Fruit fly (Drosophila melanogaster) whole organism, prepupa: ENCODE data around the gene rdx.
A peak's percentile ranks its signal among the peaks of the same experiment; 100 is the strongest.

Experiments
- CG10631 ChIP-seq: fragments of 200-800 bp; sonication (Bioruptor generic); optimal IDR thresholded peaks from 2 replicates; lab custom pipeline; 2016; ENCODE audit warnings: missing biosample characterization, missing genetic modification characterization
- CG1621 ChIP-seq: fragments of 200-800 bp; sonication (Bioruptor generic); optimal IDR thresholded peaks from 3 replicates; lab custom pipeline; 2018; ENCODE audit warnings: missing biosample characterization, mild to moderate bottlenecking, missing genetic modification characterization
- CG16779 ChIP-seq: fragments of 200-800 bp; sonication (Bioruptor generic); optimal IDR thresholded peaks from 3 replicates; lab custom pipeline; 2017; ENCODE audit warnings: missing biosample characterization, mild to moderate bottlenecking, missing genetic modification characterization
- CG3032 ChIP-seq: fragments of 200-800 bp; optimal IDR thresholded peaks from 2 replicates; lab custom pipeline; 2019; ENCODE audit warnings: missing biosample characterization, mild to moderate bottlenecking, missing genetic modification characterization, moderate library complexity
- CG31627 ChIP-seq: fragments of 200-800 bp; sonication (Bioruptor generic); optimal IDR thresholded peaks from 3 replicates; lab custom pipeline; 2016; ENCODE audit warnings: missing biosample characterization, missing genetic modification characterization
- CG6792 ChIP-seq: fragments of 200-800 bp; sonication (Bioruptor generic); optimal IDR thresholded peaks from 3 replicates; lab custom pipeline; 2016; ENCODE audit warnings: missing biosample characterization, missing genetic modification characterization
- CG8632 ChIP-seq: fragments of 200-800 bp; sonication (Bioruptor generic); optimal IDR thresholded peaks from 3 replicates; lab custom pipeline; 2016; ENCODE audit warnings: missing biosample characterization, missing genetic modification characterization
- Hr38 ChIP-seq: sonication (Bioruptor generic); optimal IDR thresholded peaks from 2 replicates; lab custom pipeline; 2016; ENCODE audit warnings: missing biosample characterization, missing genetic modification characterization
- Met ChIP-seq: fragments of 200-800 bp; sonication (Bioruptor generic); optimal IDR thresholded peaks from 3 replicates; lab custom pipeline; 2016; ENCODE audit warnings: missing biosample characterization, missing genetic modification characterization
- acj6 ChIP-seq: fragments of 200-800 bp; sonication (Bioruptor generic); optimal IDR thresholded peaks from 3 replicates; lab custom pipeline; 2016; ENCODE audit warnings: missing biosample characterization, missing genetic modification characterization
- esn ChIP-seq: fragments of 200-800 bp; sonication (Bioruptor generic); optimal IDR thresholded peaks from 2 replicates; lab custom pipeline; 2016; ENCODE audit warnings: missing biosample characterization, mild to moderate bottlenecking, missing genetic modification characterization, moderate library complexity
- lz ChIP-seq: fragments of 200-800 bp; sonication (Bioruptor generic); optimal IDR thresholded peaks from 3 replicates; lab custom pipeline; 2016; ENCODE audit warnings: missing biosample characterization, missing genetic modification characterization
- net ChIP-seq: fragments of 200-800 bp; sonication (Bioruptor generic); optimal IDR thresholded peaks from 3 replicates; lab custom pipeline; 2016; ENCODE audit warnings: missing biosample characterization, missing genetic modification characterization

DNA sequence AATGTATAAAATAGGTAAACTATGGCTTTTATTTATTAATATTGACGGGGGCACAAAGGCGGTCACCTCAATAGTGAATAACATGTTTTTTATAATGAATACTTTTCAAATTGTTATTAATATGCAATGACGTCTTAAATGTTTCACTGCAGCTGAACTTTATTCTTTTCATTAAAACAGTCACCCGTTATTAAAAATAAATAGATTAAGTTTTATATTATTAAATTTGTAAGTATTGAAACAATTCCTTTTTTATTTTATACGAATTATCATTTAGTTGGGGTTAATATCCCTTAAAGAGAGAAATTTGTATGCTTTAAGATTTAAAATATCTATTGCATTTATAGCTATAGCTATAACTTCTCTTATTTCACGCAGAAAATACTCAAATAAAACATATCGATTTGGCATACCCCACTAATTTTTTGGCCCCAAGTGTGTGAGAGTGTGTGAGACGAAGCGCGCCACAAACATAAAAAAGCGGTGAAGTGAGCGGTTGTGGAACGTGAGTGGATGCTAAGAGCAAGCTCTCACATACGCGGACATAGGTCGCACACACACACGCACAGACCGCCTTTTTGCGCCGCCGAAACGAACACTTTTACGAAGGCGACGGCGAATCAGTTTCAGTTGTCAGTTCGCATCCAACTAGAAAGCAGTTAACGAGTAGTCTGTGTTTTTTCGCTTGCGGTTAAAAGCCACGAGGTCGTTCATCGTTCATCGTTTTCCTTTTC lies 24.6 kb upstream of the rdx start, which contains the start of gene foxo:
- TF ChIP-seq esn (GFP tag; lab: Kevin White, UChicago): peak; percentile 61
- TF ChIP-seq Met (GFP tag; lab: Kevin White, UChicago): peak; percentile 63
- TF ChIP-seq CG1621 (tag; lab: Kevin White, UChicago): no peak
- TF ChIP-seq CG10631 (GFP tag; lab: Kevin White, UChicago): peak; percentile 69
- peak; percentile 31 for TF ChIP-seq CG16779 (tag; lab: Kevin White, UChicago)
- peak; percentile 62 for TF ChIP-seq CG8632 (GFP tag; lab: Kevin White, UChicago)
- TF ChIP-seq Hr38 (GFP tag; lab: Kevin White, UChicago): no peak
- TF ChIP-seq lz: peak; percentile 40
- TF ChIP-seq CG3032 (tag; lab: Kevin White, UChicago): peak; percentile 64
- TF ChIP-seq net (GFP tag; lab: Kevin White, UChicago): peak; percentile 72
- peak; percentile 65 for TF ChIP-seq CG6792 (GFP tag; lab: Kevin White, UChicago)
- peak; percentile 51 for TF ChIP-seq CG31627 (GFP tag; lab: Kevin White, UChicago)
- peak; percentile 61 for TF ChIP-seq acj6 (GFP tag; lab: Kevin White, UChicago)
